Fruit fly (Drosophila melanogaster): ENCODE results near the gene Cht7.

The Cht7 gene

dm6 chr3L:3127544-3127943, 20.8 kb upstream of the Cht7 start, which contains the start of gene promL (continued):
- peak; percentile 71 for TF ChIP-seq NK7.1 (GFP tag; optimal IDR thresholded peaks at IDR 0.05)
- peak; percentile 40 for TF ChIP-seq org-1 (GFP tag; optimal IDR thresholded peaks at IDR 0.05)
- no peak for TF ChIP-seq sima (GFP tag; optimal IDR thresholded peaks at IDR 0.05)
- TF ChIP-seq pum (GFP tag; optimal IDR thresholded peaks at IDR 0.05) = peak; percentile 16
- TF ChIP-seq Hand (GFP tag; optimal IDR thresholded peaks at IDR 0.05) = peak; percentile 18
- peak; percentile 4 for TF ChIP-seq emc (GFP tag; optimal IDR thresholded peaks at IDR 0.05)
- TF ChIP-seq fd96Cb (tag; optimal IDR thresholded peaks at IDR 0.05) = no peak
- TF ChIP-seq Pdp1 (GFP tag; optimal IDR thresholded peaks at IDR 0.05) = peak; percentile 32 to 86
- TF ChIP-seq gcm (GFP tag; optimal IDR thresholded peaks at IDR 0.05) = peak; percentile 67
- peak; percentile 70 for TF ChIP-seq CG31441 (GFP tag; IDR thresholded peaks at IDR 0.05)
- peak; percentile 71; the same call in 1 of the 3 replicates for TF ChIP-seq CG34422 (GFP tag; IDR thresholded peaks at IDR 0.05)
- TF ChIP-seq CG3847 (GFP tag; IDR thresholded peaks at IDR 0.05) = 0 out of 2 replicates have a peak, but pooled peaks have one; percentile 28
- TF ChIP-seq Xrp1 (GFP tag; IDR thresholded peaks at IDR 0.05) = peak; percentile 5; the same call in 1 of the 2 replicates
- peak; percentile 2 for TF ChIP-seq CG2202 (tag; optimal IDR thresholded peaks at IDR 0.05)
- TF ChIP-seq Hr39 (optimal IDR thresholded peaks at IDR 0.05) = no peak
- no peak for TF ChIP-seq ac (GFP tag; optimal IDR thresholded peaks at IDR 0.05)
- no peak for TF ChIP-seq CG14667 (GFP tag; IDR thresholded peaks at IDR 0.05)
- peak; percentile 64 for TF ChIP-seq CG2712 (tag; optimal IDR thresholded peaks at IDR 0.05)
- TF ChIP-seq CG18262 (tag; optimal IDR thresholded peaks at IDR 0.05) = peak; percentile 50
- no peak for TF ChIP-seq otp (GFP tag; IDR thresholded peaks at IDR 0.05)
- TF ChIP-seq kay (GFP tag; optimal IDR thresholded peaks at IDR 0.05) = no peak
- TF ChIP-seq Drgx (GFP tag; IDR thresholded peaks at IDR 0.05) = no peak
- no peak for TF ChIP-seq Sry-β (GFP tag; optimal IDR thresholded peaks at IDR 0.05)
- peak; percentile 81 for TF ChIP-seq CG6765 (GFP tag; optimal IDR thresholded peaks at IDR 0.05)
- peak; percentile 40 for TF ChIP-seq sqz (GFP tag; optimal IDR thresholded peaks at IDR 0.05)
- no peak for TF ChIP-seq Rx (GFP tag; IDR thresholded peaks at IDR 0.05)
- TF ChIP-seq nau (GFP tag; optimal IDR thresholded peaks at IDR 0.05) = peak; percentile 69
- no peak for TF ChIP-seq dan (GFP tag; IDR thresholded peaks at IDR 0.05)
- TF ChIP-seq CG4820 (GFP tag; optimal IDR thresholded peaks at IDR 0.05) = no peak
- TF ChIP-seq CG8388 (GFP tag; optimal IDR thresholded peaks at IDR 0.05) = peak; percentile 34
- peak; percentile 68 for TF ChIP-seq CG13624 (GFP tag; optimal IDR thresholded peaks at IDR 0.05)
- TF ChIP-seq NfI (GFP tag; optimal IDR thresholded peaks at IDR 0.05) = peak; percentile 74
- TF ChIP-seq tap (tag; optimal IDR thresholded peaks at IDR 0.05) = peak; percentile 12
- TF ChIP-seq CG10979 (tag; optimal IDR thresholded peaks at IDR 0.05) = peak; percentile 45
- peak; percentile 37 for TF ChIP-seq CG4424 (GFP tag; optimal IDR thresholded peaks at IDR 0.05)
- TF ChIP-seq CG12942 (GFP tag; optimal IDR thresholded peaks at IDR 0.05) = no peak
- TF ChIP-seq bsh (GFP tag; optimal IDR thresholded peaks at IDR 0.05) = peak in 1 of 2 experiments; percentile 41
- peak; percentile 67 for TF ChIP-seq Mes4 (GFP tag; optimal IDR thresholded peaks at IDR 0.05)
- TF ChIP-seq Opbp (GFP tag; IDR thresholded peaks at IDR 0.05; ENCODE audit: partially characterized antibody) = peak; percentile 61; the same call in 2 of the 3 replicates
- peak; percentile 57 for TF ChIP-seq Camta (GFP tag; optimal IDR thresholded peaks at IDR 0.05)
- peak; percentile 66 for TF ChIP-seq CG10431 (GFP tag; optimal IDR thresholded peaks at IDR 0.05)
- no peak for TF ChIP-seq CG15479 (GFP tag; optimal IDR thresholded peaks at IDR 0.05)
- no peak for TF ChIP-seq inv (GFP tag; IDR thresholded peaks at IDR 0.05; ENCODE audit: partially characterized antibody)

Data from whole organism, embryonic.